Fruit fly (Drosophila melanogaster): ENCODE data around the gene CG7407.

dm6 chr3L:21846591-21846990 is 23.3 kb downstream of the CG7407 start:
- no peak for TF ChIP-seq Sp1 (GFP tag; optimal IDR thresholded peaks at IDR 0.05)
- TF ChIP-seq psq (GFP tag; optimal IDR thresholded peaks at IDR 0.05), result no peak
- TF ChIP-seq Dfd (GFP tag; optimal IDR thresholded peaks at IDR 0.05), result no peak
- TF ChIP-seq foxo (GFP tag; optimal IDR thresholded peaks at IDR 0.05), result no peak
- TF ChIP-seq Hnf4 (GFP tag; optimal IDR thresholded peaks at IDR 0.05), result no peak
- TF ChIP-seq CrebA (GFP tag; optimal IDR thresholded peaks at IDR 0.05; ENCODE audit: borderline replicate concordance), result no peak
- TF ChIP-seq Hr83 (GFP tag; optimal IDR thresholded peaks at IDR 0.05; ENCODE audit: poor library complexity, severe bottlenecking), result no peak
- no peak for TF ChIP-seq Myc (optimal IDR thresholded peaks at IDR 0.05)

Data from whole organism, wandering third instar larva.